Worm (Caenorhabditis elegans): ENCODE data around the gene ugt-18.

ce11 chrV:12816672-12817071, 3.4 kb upstream of the ugt-18 start:
- TF ChIP-seq nhr-28 (tag; optimal IDR thresholded peaks at IDR 0.05) (no peak), mab-5 (tag; optimal IDR thresholded peaks at IDR 0.05) (no peak), snpc-4 (tag; optimal IDR thresholded peaks at IDR 0.05) (no peak), cnd-1 (tag; optimal IDR thresholded peaks at IDR 0.05) (no peak), lsy-2 (tag; optimal IDR thresholded peaks at IDR 0.05) (no peak), unc-62 (GFP tag; optimal IDR thresholded peaks at IDR 0.05) (no peak), elt-3 (tag; optimal IDR thresholded peaks at IDR 0.05) (no peak), lin-13 (tag; optimal IDR thresholded peaks at IDR 0.05) (no peak), bed-3 (GFP tag; optimal IDR thresholded peaks at IDR 0.05) (no peak)
